Worm (Caenorhabditis elegans) whole organism, L3 larva: ENCODE data around the gene T25D1.1.
A peak's percentile ranks its signal among the peaks of the same experiment; 100 is the strongest.

ENCODE experiments used
- R02D3.7 ChIP-seq: fragments of 150-350 bp; optimal IDR thresholded peaks from 2 replicates; lab custom pipeline; 2014; ENCODE audit warnings: missing biosample characterization, missing genetic modification characterization
- ZK546.5 ChIP-seq: sonication (generic microtip); optimal IDR thresholded peaks from 2 replicates; lab custom pipeline; 2017; ENCODE audit warnings: missing biosample characterization, missing genetic modification characterization
- aly-2 ChIP-seq: fragments of 150-350 bp; optimal IDR thresholded peaks from 2 replicates; lab custom pipeline; 2014; ENCODE audit warnings: missing biosample characterization, missing genetic modification characterization
- ceh-82 ChIP-seq: fragments of 150-350 bp; optimal IDR thresholded peaks from 2 replicates; lab custom pipeline; 2014; ENCODE audit warnings: missing biosample characterization, missing genetic modification characterization
- ceh-9 ChIP-seq: sonication (generic microtip); optimal IDR thresholded peaks from 2 replicates; lab custom pipeline; 2018; ENCODE audit warnings: missing biosample characterization, missing genetic modification characterization
- daf-12 ChIP-seq: fragments of 150-350 bp; optimal IDR thresholded peaks from 2 replicates; lab custom pipeline; 2014; ENCODE audit warnings: missing biosample characterization, missing genetic modification reagents, missing genetic modification characterization
- egl-27 ChIP-seq: sonication (generic microtip); optimal IDR thresholded peaks from 4 replicates; lab custom pipeline; 2017; ENCODE audit warnings: missing biosample characterization, missing genetic modification reagents, missing genetic modification characterization
- egl-5 ChIP-seq: fragments of 150-350 bp; optimal IDR thresholded peaks from 2 replicates; lab custom pipeline; 2017; ENCODE audit warnings: missing biosample characterization, missing genetic modification reagents, missing genetic modification characterization, inconsistent platforms
- elt-1 ChIP-seq: fragments of 150-350 bp; optimal IDR thresholded peaks from 2 replicates; lab custom pipeline; 2014; ENCODE audit warnings: missing biosample characterization, missing genetic modification characterization
- elt-2 ChIP-seq: sonication (generic microtip); optimal IDR thresholded peaks from 2 replicates; lab custom pipeline; 2016; ENCODE audit warnings: missing genetic modification reagents, mild to moderate bottlenecking, missing genetic modification characterization, missing compliant biosample characterization
- elt-3 ChIP-seq, 3 experiments: fragments of 150-350 bp in 1 of 3; sonication (generic microtip) in 2 of 3; optimal IDR thresholded peaks; 2 replicates in 2 of 3; 4 replicates in 1 of 3; lab custom pipeline; 2014 to 2017; ENCODE audit warnings: missing biosample characterization in 3 of 3, missing genetic modification characterization in 3 of 3
- fkh-10 ChIP-seq: sonication (generic microtip); optimal IDR thresholded peaks from 2 replicates; lab custom pipeline; 2017; ENCODE audit warnings: missing biosample characterization, missing genetic modification reagents, missing genetic modification characterization
- fkh-2 ChIP-seq: fragments of 150-350 bp; optimal IDR thresholded peaks from 2 replicates; lab custom pipeline; 2014; ENCODE audit warnings: missing biosample characterization, missing genetic modification reagents, missing genetic modification characterization
- hmg-11 ChIP-seq: sonication (generic microtip); optimal IDR thresholded peaks from 2 replicates; lab custom pipeline; 2016; ENCODE audit warnings: missing genetic modification characterization, missing compliant biosample characterization
- lin-15B ChIP-seq: fragments of 150-350 bp; optimal IDR thresholded peaks from 2 replicates; lab custom pipeline; 2014; ENCODE audit warnings: missing biosample characterization, missing genetic modification characterization
- lin-39 ChIP-seq: fragments of 150-350 bp; optimal IDR thresholded peaks from 2 replicates; lab custom pipeline; 2018; ENCODE audit warnings: missing biosample characterization, missing genetic modification reagents, missing genetic modification characterization
- lsy-12 ChIP-seq: sonication (generic microtip); optimal IDR thresholded peaks from 2 replicates; lab custom pipeline; 2016; ENCODE audit warnings: mild to moderate bottlenecking, missing genetic modification characterization, missing compliant biosample characterization
- mdl-1 ChIP-seq: fragments of 150-350 bp; optimal IDR thresholded peaks from 2 replicates; lab custom pipeline; 2014; ENCODE audit warnings: missing biosample characterization, missing genetic modification characterization
- mml-1 ChIP-seq: fragments of 150-350 bp; sonication (generic microtip); optimal IDR thresholded peaks from 3 replicates; lab custom pipeline; 2014; ENCODE audit warnings: missing biosample characterization, missing genetic modification characterization
- nfya-1 ChIP-seq: sonication (generic microtip); optimal IDR thresholded peaks from 2 replicates; lab custom pipeline; 2017; ENCODE audit warnings: missing genetic modification characterization, mild to moderate bottlenecking, missing compliant biosample characterization, antibody characterized with exemption, moderate library complexity; ENCODE audit not compliant: insufficient read depth
- nhr-11 ChIP-seq: fragments of 150-350 bp; optimal IDR thresholded peaks from 2 replicates; lab custom pipeline; 2014; ENCODE audit warnings: missing biosample characterization, missing genetic modification characterization
- nhr-12 ChIP-seq: fragments of 150-350 bp; optimal IDR thresholded peaks from 2 replicates; lab custom pipeline; 2014; ENCODE audit warnings: missing biosample characterization, missing genetic modification characterization
- nhr-23 ChIP-seq: fragments of 150-350 bp; optimal IDR thresholded peaks from 2 replicates; lab custom pipeline; 2014; ENCODE audit warnings: missing biosample characterization, missing genetic modification reagents, missing genetic modification characterization
- nhr-237 ChIP-seq: fragments of 150-350 bp; optimal IDR thresholded peaks from 2 replicates; lab custom pipeline; 2014; ENCODE audit warnings: missing biosample characterization, missing genetic modification characterization
- nhr-25 ChIP-seq: sonication (generic microtip); optimal IDR thresholded peaks from 2 replicates; lab custom pipeline; 2017; ENCODE audit warnings: missing biosample characterization, missing genetic modification characterization
- nhr-28 ChIP-seq: fragments of 150-350 bp; optimal IDR thresholded peaks from 2 replicates; lab custom pipeline; 2014; ENCODE audit warnings: missing biosample characterization, missing genetic modification characterization
- nhr-43 ChIP-seq: sonication (generic microtip); optimal IDR thresholded peaks from 2 replicates; lab custom pipeline; 2016; ENCODE audit warnings: mild to moderate bottlenecking, missing genetic modification characterization, missing compliant biosample characterization; ENCODE audit not compliant: poor library complexity, severe bottlenecking
- nhr-67 ChIP-seq: fragments of 150-350 bp; optimal IDR thresholded peaks from 2 replicates; lab custom pipeline; 2014; ENCODE audit warnings: missing biosample characterization, missing genetic modification characterization
- nhr-76 ChIP-seq: fragments of 150-350 bp; sonication (generic microtip); optimal IDR thresholded peaks from 5 replicates; lab custom pipeline; 2014; ENCODE audit warnings: missing biosample characterization, missing genetic modification characterization
- nhr-77 ChIP-seq: fragments of 150-350 bp; optimal IDR thresholded peaks from 2 replicates; lab custom pipeline; 2014; ENCODE audit warnings: missing biosample characterization, missing genetic modification characterization
- pqm-1 ChIP-seq: fragments of 150-350 bp; optimal IDR thresholded peaks from 2 replicates; lab custom pipeline; 2017; ENCODE audit warnings: missing biosample characterization, missing genetic modification characterization, inconsistent platforms
- skn-1 ChIP-seq: fragments of 150-350 bp; optimal IDR thresholded peaks from 2 replicates; lab custom pipeline; 2014; ENCODE audit warnings: missing biosample characterization, missing genetic modification characterization
- snpc-4 ChIP-seq: fragments of 150-350 bp; optimal IDR thresholded peaks from 2 replicates; lab custom pipeline; 2014; ENCODE audit warnings: missing biosample characterization, missing genetic modification characterization
- tbx-2 ChIP-seq: sonication (generic microtip); optimal IDR thresholded peaks from 2 replicates; lab custom pipeline; 2016; ENCODE audit warnings: mild to moderate bottlenecking, missing genetic modification characterization, missing compliant biosample characterization
- unc-39 ChIP-seq: sonication (generic microtip); optimal IDR thresholded peaks from 4 replicates; lab custom pipeline; 2017; ENCODE audit warnings: missing biosample characterization, missing genetic modification characterization
- unc-62 ChIP-seq: fragments of 150-350 bp; sonication (generic microtip); optimal IDR thresholded peaks from 4 replicates; lab custom pipeline; 2014; ENCODE audit warnings: missing biosample characterization, missing genetic modification reagents, missing genetic modification characterization
- zag-1 ChIP-seq: fragments of 150-350 bp; optimal IDR thresholded peaks from 2 replicates; lab custom pipeline; 2014; ENCODE audit warnings: missing biosample characterization, missing genetic modification characterization

T25D1.1 gene

DNA sequence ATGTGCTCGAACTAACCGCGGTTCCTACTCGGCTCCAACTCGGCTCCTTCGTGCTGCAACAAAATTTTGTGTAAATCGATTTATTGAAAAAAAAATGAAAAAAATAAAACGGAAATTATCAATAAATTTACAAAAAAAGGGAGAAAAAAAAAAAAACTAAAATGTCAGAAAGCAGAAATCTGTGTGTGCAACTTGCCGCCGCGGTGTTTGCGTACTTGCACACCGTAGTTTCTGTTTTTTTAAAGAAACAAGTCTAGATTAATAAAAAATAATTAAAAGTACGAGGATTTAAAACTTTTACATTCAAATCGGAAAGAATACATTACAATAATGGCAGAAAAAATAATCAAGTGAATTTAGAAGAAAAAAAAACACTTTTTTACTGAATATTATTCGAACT is 2.1 kb downstream of the T25D1.1 start:
- TF ChIP-seq nhr-11 (tag; lab: Kevin White, UChicago), result no peak
- no peak for TF ChIP-seq elt-3 (tag; optimal IDR thresholded peaks at IDR 0.05; lab: Kevin White, UChicago)
- TF ChIP-seq nhr-25 (tag; lab: Kevin White, UChicago), result no peak
- TF ChIP-seq nhr-77 (tag; lab: Kevin White, UChicago), result no peak
- no peak for TF ChIP-seq ZK546.5
- no peak for TF ChIP-seq daf-12 (tag; lab: Kevin White, UChicago)
- TF ChIP-seq pqm-1 (tag; lab: Kevin White, UChicago), result no peak
- no peak for TF ChIP-seq snpc-4 (tag; lab: Kevin White, UChicago)
- no peak for TF ChIP-seq fkh-2 (tag; lab: Kevin White, UChicago)
- TF ChIP-seq unc-39 (tag; lab: Kevin White, UChicago), result no peak
- TF ChIP-seq hmg-11 (tag; lab: Kevin White, UChicago), result no peak
- no peak for TF ChIP-seq nhr-67
- TF ChIP-seq skn-1 (tag; lab: Kevin White, UChicago), result no peak
- TF ChIP-seq nhr-28 (tag; lab: Kevin White, UChicago), result no peak
- TF ChIP-seq mml-1 (tag; lab: Kevin White, UChicago), result no peak
- TF ChIP-seq fkh-10 (GFP tag; lab: Kevin White, UChicago), result no peak
- TF ChIP-seq zag-1 (tag; lab: Kevin White, UChicago), result no peak
- TF ChIP-seq ceh-9, result no peak
- TF ChIP-seq R02D3.7, result no peak
- TF ChIP-seq lin-39, result no peak

DNA sequence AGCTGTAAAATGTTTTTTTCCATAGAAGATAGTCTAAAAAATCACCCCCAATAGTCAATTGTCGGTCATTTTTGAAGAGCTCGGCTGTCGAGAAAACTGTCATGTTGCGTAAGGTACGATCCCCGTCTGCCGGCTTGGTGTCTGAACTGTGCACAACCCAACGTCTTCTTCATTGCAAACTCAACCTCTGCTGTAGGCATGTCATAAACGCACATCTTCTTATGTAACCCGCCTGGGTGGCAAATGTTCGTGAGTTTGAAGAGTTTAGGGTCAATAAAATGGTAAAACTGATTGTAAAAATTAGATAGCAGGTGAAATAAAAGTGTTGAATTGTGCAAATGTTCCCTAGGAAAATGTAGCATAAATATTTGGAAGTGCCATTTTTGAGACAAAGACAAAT is 4.7 kb downstream of the T25D1.1 start:
- TF ChIP-seq egl-5 (tag; lab: Kevin White, UChicago), result no peak
- no peak for TF ChIP-seq nhr-77 (tag; lab: Kevin White, UChicago)
- TF ChIP-seq nhr-12 (tag; lab: Kevin White, UChicago), result no peak
- TF ChIP-seq nhr-28 (tag; lab: Kevin White, UChicago), result no peak
- TF ChIP-seq aly-2, result no peak
- no peak for TF ChIP-seq lin-15B
- no peak for TF ChIP-seq nhr-67
- no peak for TF ChIP-seq nhr-25 (tag; lab: Kevin White, UChicago)
- TF ChIP-seq ceh-9, result no peak
- TF ChIP-seq nhr-43 (tag; lab: Kevin White, UChicago), result no peak
- TF ChIP-seq nhr-23, result no peak
- TF ChIP-seq fkh-10 (GFP tag; lab: Kevin White, UChicago), result no peak
- TF ChIP-seq nhr-76 (tag; lab: Kevin White, UChicago), result no peak
- no peak for TF ChIP-seq hmg-11 (tag; lab: Kevin White, UChicago)

ce11 chrX:16525632-16526031 is 6.0 kb downstream of the T25D1.1 start:
- TF ChIP-seq snpc-4 (tag; lab: Kevin White, UChicago), result no peak
- peak; percentile 23 for TF ChIP-seq lin-39
- TF ChIP-seq nhr-11 (tag; lab: Kevin White, UChicago), result peak; percentile 27
- TF ChIP-seq pqm-1 (tag; lab: Kevin White, UChicago), result no peak

ce11 chrX:16527815-16528214 is 8.2 kb downstream of the T25D1.1 start:
- TF ChIP-seq hmg-11 (tag; lab: Kevin White, UChicago), result no peak
- no peak for TF ChIP-seq elt-2
- TF ChIP-seq lsy-12, result no peak
- TF ChIP-seq ceh-82 (tag; lab: Kevin White, UChicago), result no peak
- no peak for TF ChIP-seq elt-3 (tag; optimal IDR thresholded peaks at IDR 0.05; lab: Kevin White, UChicago)
- TF ChIP-seq lin-15B, result no peak
- no peak for TF ChIP-seq nhr-237 (tag; lab: Kevin White, UChicago)
- TF ChIP-seq aly-2, result no peak
- TF ChIP-seq tbx-2, result no peak
- TF ChIP-seq nhr-23, result no peak
- no peak for TF ChIP-seq nfya-1 (tag; lab: Kevin White, UChicago)
- no peak for TF ChIP-seq unc-62 (GFP tag; lab: Kevin White, UChicago)
- TF ChIP-seq elt-1 (tag; lab: Kevin White, UChicago), result no peak
- TF ChIP-seq mml-1 (tag; lab: Kevin White, UChicago), result no peak
- no peak for TF ChIP-seq ZK546.5
- no peak for TF ChIP-seq nhr-77 (tag; lab: Kevin White, UChicago)
- no peak for TF ChIP-seq nhr-25 (tag; lab: Kevin White, UChicago)

DNA sequence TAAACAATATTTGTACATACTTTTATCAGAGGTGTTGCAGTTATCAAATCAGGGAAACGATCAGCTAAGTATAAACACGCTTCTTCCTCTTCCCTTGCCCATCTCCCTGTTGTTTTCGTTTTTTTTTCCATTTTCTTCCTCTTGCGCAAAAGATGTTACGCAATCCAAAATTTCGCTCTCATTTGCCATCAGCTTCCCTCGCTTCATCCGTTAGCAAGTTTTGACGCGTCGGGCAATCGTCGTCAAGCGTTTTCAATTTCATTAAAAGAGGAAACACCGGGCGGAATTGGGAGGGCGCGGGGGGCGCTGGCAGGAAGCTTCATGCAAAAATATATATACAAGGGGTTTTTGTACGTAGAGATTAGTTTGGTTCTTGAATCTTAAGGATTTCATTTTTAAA is 10.3 kb downstream of the T25D1.1 start:
- peak; percentile 33 for TF ChIP-seq nhr-43 (tag; lab: Kevin White, UChicago)
- TF ChIP-seq mdl-1 (tag; lab: Kevin White, UChicago), result no peak
- TF ChIP-seq egl-27, result no peak
- peak; percentile 7 for TF ChIP-seq nhr-25 (tag; lab: Kevin White, UChicago)
